Worm (Caenorhabditis elegans) whole organism, early embryonic: ENCODE measurements around the gene sdz-27.

ENCODE experiments used
- F13C5.2 ChIP-seq: sonication (generic microtip); optimal IDR thresholded peaks from 2 replicates; lab custom pipeline; 2017; ENCODE audit warnings: mild to moderate bottlenecking, missing genetic modification characterization, inconsistent platforms, missing compliant biosample characterization
- ama-1 ChIP-seq: fragments of 150-350 bp; optimal IDR thresholded peaks from 2 replicates; lab custom pipeline; 2014
- ceh-13 ChIP-seq: fragments of 200-800 bp; sonication (Bioruptor generic); optimal IDR thresholded peaks from 2 replicates; lab custom pipeline; 2018; ENCODE audit warnings: mild to moderate bottlenecking, missing genetic modification characterization, missing compliant biosample characterization
- ceh-36 ChIP-seq: sonication (generic microtip); optimal IDR thresholded peaks from 2 replicates; lab custom pipeline; 2016; ENCODE audit warnings: missing genetic modification characterization, inconsistent platforms, missing compliant biosample characterization
- ets-7 ChIP-seq: sonication (generic microtip); optimal IDR thresholded peaks from 2 replicates; lab custom pipeline; 2016; ENCODE audit warnings: missing genotype, missing genetic modification characterization, missing compliant biosample characterization
- flt-1 ChIP-seq: fragments of 200-800 bp; sonication (Bioruptor generic); IDR thresholded peaks from 2 replicates; pipeline ENCODE4 v1.3.6; 2022; ENCODE audit warnings: missing genetic modification characterization, missing compliant biosample characterization
- hmbx-1 ChIP-seq: sonication (generic microtip); optimal IDR thresholded peaks from 2 replicates; lab custom pipeline; 2016; ENCODE audit warnings: mild to moderate bottlenecking, missing genetic modification characterization, missing compliant biosample characterization
- scrt-1 ChIP-seq: fragments of 200-800 bp; sonication (Bioruptor generic); IDR thresholded peaks from 2 replicates; pipeline ENCODE4 v1.3.6; 2022; ENCODE audit warnings: missing genetic modification characterization, missing compliant biosample characterization

- TF ChIP-seq ceh-13 (GFP tag; lab: Kevin White, UChicago), result no peak
- no peak for TF ChIP-seq ama-1 (lab: Kevin White, UChicago)
- no peak for TF ChIP-seq ets-7 (tag; lab: Kevin White, UChicago)
- TF ChIP-seq scrt-1, result no peak
- TF ChIP-seq hmbx-1 (tag; lab: Kevin White, UChicago), result no peak
- TF ChIP-seq ceh-36, result no peak
- no peak for TF ChIP-seq F13C5.2 (tag; lab: Kevin White, UChicago)
- TF ChIP-seq flt-1, result no peak
Measured at ce11 chrIV:11162451-11162850, 24.4 kb upstream of the sdz-27 start, which contains the start of gene fbxb-9.
